Worm (Caenorhabditis elegans) whole organism, L1 larva: ENCODE results near the gene str-88.

Experiments
- C04F5.9 ChIP-seq: sonication (generic microtip); optimal IDR thresholded peaks from 2 replicates; lab custom pipeline; 2016; ENCODE audit warnings: missing genetic modification characterization, missing compliant biosample characterization
- C34B4.2 ChIP-seq: sonication (generic microtip); optimal IDR thresholded peaks from 2 replicates; lab custom pipeline; 2017; ENCODE audit warnings: mild to moderate bottlenecking, missing genetic modification characterization, missing compliant biosample characterization
- F16B12.6 ChIP-seq: fragments of 150-350 bp; optimal IDR thresholded peaks from 2 replicates; lab custom pipeline; 2014; ENCODE audit warnings: missing biosample characterization, missing genetic modification characterization
- aly-2 ChIP-seq: fragments of 150-350 bp; optimal IDR thresholded peaks from 2 replicates; lab custom pipeline; 2014; ENCODE audit warnings: missing biosample characterization, missing genetic modification characterization
- ceh-63 ChIP-seq: fragments of 200-800 bp; sonication (Bioruptor generic); optimal IDR thresholded peaks from 2 replicates; lab custom pipeline; 2018; ENCODE audit warnings: mild to moderate bottlenecking, missing genetic modification characterization, missing compliant biosample characterization
- ces-1 ChIP-seq: fragments of 150-350 bp; optimal IDR thresholded peaks from 2 replicates; lab custom pipeline; 2014; ENCODE audit warnings: missing biosample characterization, missing genetic modification reagents, missing genetic modification characterization
- dsc-1 ChIP-seq: sonication (generic microtip); optimal IDR thresholded peaks from 2 replicates; lab custom pipeline; 2016; ENCODE audit warnings: mild to moderate bottlenecking, missing genetic modification characterization, missing compliant biosample characterization
- efl-1 ChIP-seq, 4 experiments: fragments of 150-350 bp; optimal IDR thresholded peaks in 3 of 4; peaks in 1 of 4; 1 replicate in 1 of 4; 2 replicates in 3 of 4; lab custom pipeline; 2014; ENCODE audit warnings: missing biosample characterization in 2 of 4, missing genetic modification characterization in 2 of 4, missing genetic modification reagents in 2 of 4
- egl-27 ChIP-seq, 2 experiments: fragments of 150-350 bp in 1 of 2; sonication (generic microtip); optimal IDR thresholded peaks; 3 replicates each; lab custom pipeline; 2017 to 2018; ENCODE audit warnings: missing biosample characterization in 2 of 2, missing genetic modification characterization in 2 of 2, missing genetic modification reagents in 2 of 2
- elt-2 ChIP-seq: sonication (generic microtip); optimal IDR thresholded peaks from 2 replicates; lab custom pipeline; 2016; ENCODE audit warnings: missing genetic modification characterization, mild to moderate bottlenecking, inconsistent platforms, missing compliant biosample characterization, missing genetic modification reagents
- elt-3 ChIP-seq, 6 experiments: fragments of 150-350 bp in 1 of 6; sonication (generic microtip); optimal IDR thresholded peaks; 2 replicates each; lab custom pipeline; 2017 to 2018; ENCODE audit warnings: missing biosample characterization in 6 of 6, missing genetic modification characterization in 6 of 6, inconsistent platforms in 1 of 6
- ets-5 ChIP-seq: fragments of 200-800 bp; sonication (Bioruptor generic); IDR thresholded peaks from 2 replicates; pipeline ENCODE4 v1.3.6; 2022; ENCODE audit warnings: missing genetic modification characterization, missing compliant biosample characterization
- fkh-8 ChIP-seq: sonication (generic microtip); optimal IDR thresholded peaks from 2 replicates; lab custom pipeline; 2016; ENCODE audit warnings: mild to moderate bottlenecking, missing genetic modification characterization, missing compliant biosample characterization
- hlh-4 ChIP-seq: sonication (generic microtip); optimal IDR thresholded peaks from 2 replicates; lab custom pipeline; 2016; ENCODE audit warnings: mild to moderate bottlenecking, missing genetic modification characterization, missing compliant biosample characterization
- irx-1 ChIP-seq: sonication (generic microtip); optimal IDR thresholded peaks from 2 replicates; lab custom pipeline; 2016; ENCODE audit warnings: missing genetic modification characterization, missing compliant biosample characterization
- lin-39 ChIP-seq: fragments of 150-350 bp; optimal IDR thresholded peaks from 2 replicates; lab custom pipeline; 2014; ENCODE audit warnings: missing biosample characterization, missing genetic modification reagents, missing genetic modification characterization
- nhr-19 ChIP-seq: fragments of 200-800 bp; sonication (Bioruptor generic); conservative IDR thresholded peaks from 2 replicates; pipeline ENCODE4 v1.3.6; 2022; ENCODE audit warnings: missing genetic modification characterization, missing compliant biosample characterization
- nhr-28 ChIP-seq: fragments of 150-350 bp; optimal IDR thresholded peaks from 2 replicates; lab custom pipeline; 2014; ENCODE audit warnings: missing biosample characterization, missing genetic modification characterization
- nhr-47 ChIP-seq: sonication (generic microtip); optimal IDR thresholded peaks from 2 replicates; lab custom pipeline; 2016; ENCODE audit warnings: mild to moderate bottlenecking, missing genetic modification characterization, moderate library complexity, missing compliant biosample characterization
- nhr-71 ChIP-seq: sonication (generic microtip); optimal IDR thresholded peaks from 2 replicates; lab custom pipeline; 2016; ENCODE audit warnings: mild to moderate bottlenecking, missing genetic modification characterization, moderate library complexity, missing compliant biosample characterization
- nhr-84 ChIP-seq: sonication (generic microtip); optimal IDR thresholded peaks from 2 replicates; lab custom pipeline; 2017; ENCODE audit warnings: missing biosample characterization, missing genetic modification characterization
- nhr-85 ChIP-seq: sonication (generic microtip); peaks from one replicate; lab custom pipeline; 2016; ENCODE audit warnings: missing genetic modification characterization, inconsistent platforms, missing compliant biosample characterization
- pax-3 ChIP-seq: fragments of 200-800 bp; sonication (Bioruptor generic); optimal IDR thresholded peaks from 2 replicates; lab custom pipeline; 2018; ENCODE audit warnings: mild to moderate bottlenecking, missing genetic modification characterization, moderate library complexity, missing compliant biosample characterization
- pqm-1 ChIP-seq: sonication (generic microtip); optimal IDR thresholded peaks from 3 replicates; lab custom pipeline; 2017; ENCODE audit warnings: missing biosample characterization, missing genetic modification characterization
- skn-1 ChIP-seq: fragments of 150-350 bp; optimal IDR thresholded peaks from 2 replicates; lab custom pipeline; 2014; ENCODE audit warnings: missing biosample characterization, missing genetic modification characterization
- sup-37 ChIP-seq: fragments of 200-800 bp; sonication (Bioruptor generic); optimal IDR thresholded peaks from 2 replicates; lab custom pipeline; 2018; ENCODE audit warnings: mild to moderate bottlenecking, missing genetic modification characterization, missing compliant biosample characterization
- swsn-7 ChIP-seq: sonication (generic microtip); optimal IDR thresholded peaks from 2 replicates; lab custom pipeline; 2016; ENCODE audit warnings: missing genetic modification characterization, missing compliant biosample characterization
- tbx-2 ChIP-seq: sonication (generic microtip); optimal IDR thresholded peaks from 2 replicates; lab custom pipeline; 2016; ENCODE audit warnings: missing genetic modification characterization, missing compliant biosample characterization
- tlp-1 ChIP-seq: fragments of 150-350 bp; optimal IDR thresholded peaks from 2 replicates; lab custom pipeline; 2014; ENCODE audit warnings: missing biosample characterization, missing genetic modification characterization
- unc-30 ChIP-seq: sonication (generic microtip); optimal IDR thresholded peaks from 2 replicates; lab custom pipeline; 2017; ENCODE audit warnings: missing biosample characterization, missing genetic modification characterization
- ztf-4 ChIP-seq: fragments of 150-350 bp; optimal IDR thresholded peaks from 2 replicates; lab custom pipeline; 2014; ENCODE audit warnings: missing biosample characterization, missing genetic modification characterization

Gene str-88

DNA sequence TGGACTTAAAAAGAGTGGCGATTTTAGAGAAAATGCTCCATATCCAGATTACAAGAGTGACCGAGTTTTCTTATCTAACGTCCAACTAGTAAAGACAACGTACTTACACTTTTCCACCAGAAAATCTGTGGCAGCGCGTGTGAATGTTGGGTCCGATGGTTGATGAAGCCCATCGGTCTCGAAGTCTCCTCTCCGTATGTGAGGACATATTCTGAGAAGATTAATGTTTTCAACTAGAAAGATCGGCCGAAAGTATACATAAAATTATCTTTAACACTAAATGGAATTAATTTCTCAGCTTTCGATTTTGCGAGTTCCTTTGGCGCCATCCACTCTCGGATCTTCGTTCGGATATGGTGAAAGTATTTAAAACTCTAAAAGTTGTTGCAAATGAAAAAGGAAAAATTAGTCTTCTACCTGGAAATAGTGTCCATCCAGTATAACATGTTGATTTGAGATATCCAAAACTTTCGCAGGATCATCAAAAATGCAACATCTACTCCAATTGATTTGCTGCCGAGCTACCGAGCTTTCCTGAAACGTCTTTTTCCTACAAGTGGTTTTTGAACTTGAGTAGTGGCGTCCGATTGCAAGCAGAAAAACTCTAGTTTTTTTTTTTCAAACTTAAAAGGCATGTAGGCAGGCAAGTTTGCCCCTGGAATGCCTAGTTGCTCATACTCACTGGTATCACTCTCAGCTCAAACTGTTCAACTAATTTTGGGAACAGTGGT, 47.8 kb upstream of the str-88 start:
- TF ChIP-seq efl-1 (optimal IDR thresholded peaks at IDR 0.05; lab: Kevin White, UChicago), result no peak
- TF ChIP-seq efl-1 (GFP tag; optimal IDR thresholded peaks at IDR 0.05 in 1 of 2; lab: Kevin White, UChicago), result peak in 1 of 2 experiments; percentile 81
- TF ChIP-seq pax-3 (tag; lab: Kevin White, UChicago), result peak; percentile 51
- no peak for TF ChIP-seq ztf-4 (tag; lab: Kevin White, UChicago)
- no peak for TF ChIP-seq ceh-63 (GFP tag; lab: Kevin White, UChicago)
- TF ChIP-seq pqm-1 (tag; lab: Kevin White, UChicago), result peak; percentile 23
- no peak for TF ChIP-seq hlh-4 (tag; lab: Kevin White, UChicago)

DNA sequence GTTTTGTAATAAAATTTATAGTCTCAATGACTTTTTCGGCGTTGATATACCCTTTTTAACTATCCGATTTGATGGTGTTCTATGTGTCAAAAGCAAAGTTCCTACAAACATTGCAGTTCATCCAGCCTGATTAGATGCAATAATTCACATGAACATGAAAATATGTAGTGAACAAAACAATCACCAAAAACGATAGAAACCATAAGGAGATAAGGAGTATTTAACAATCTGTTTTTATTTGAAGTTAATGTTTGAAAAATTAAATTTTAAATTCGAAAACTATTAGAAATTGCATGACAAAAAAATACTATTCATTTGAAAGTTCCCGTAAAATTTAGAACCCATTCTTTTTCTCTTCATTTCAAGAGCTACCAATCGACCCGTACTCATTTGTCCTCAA, 43.3 kb upstream of the str-88 start, which contains the start of gene fbxa-209:
TSS of gene fbxa-209 (minus strand) at position 101 of the 400 bp plus-strand sequence.
- TF ChIP-seq skn-1 (tag; lab: Kevin White, UChicago) (no peak), nhr-47 (tag; lab: Kevin White, UChicago) (no peak), efl-1 (optimal IDR thresholded peaks at IDR 0.05; lab: Kevin White, UChicago) (no peak), efl-1 (GFP tag; optimal IDR thresholded peaks at IDR 0.05 in 1 of 2; lab: Kevin White, UChicago) (peak in 1 of 2 experiments; percentile 84), F16B12.6 (tag; lab: Kevin White, UChicago) (no peak), C04F5.9 (no peak), pqm-1 (tag; lab: Kevin White, UChicago) (no peak), nhr-84 (no peak), nhr-85 (peak; percentile 13), swsn-7 (no peak), nhr-19 (no peak)

DNA sequence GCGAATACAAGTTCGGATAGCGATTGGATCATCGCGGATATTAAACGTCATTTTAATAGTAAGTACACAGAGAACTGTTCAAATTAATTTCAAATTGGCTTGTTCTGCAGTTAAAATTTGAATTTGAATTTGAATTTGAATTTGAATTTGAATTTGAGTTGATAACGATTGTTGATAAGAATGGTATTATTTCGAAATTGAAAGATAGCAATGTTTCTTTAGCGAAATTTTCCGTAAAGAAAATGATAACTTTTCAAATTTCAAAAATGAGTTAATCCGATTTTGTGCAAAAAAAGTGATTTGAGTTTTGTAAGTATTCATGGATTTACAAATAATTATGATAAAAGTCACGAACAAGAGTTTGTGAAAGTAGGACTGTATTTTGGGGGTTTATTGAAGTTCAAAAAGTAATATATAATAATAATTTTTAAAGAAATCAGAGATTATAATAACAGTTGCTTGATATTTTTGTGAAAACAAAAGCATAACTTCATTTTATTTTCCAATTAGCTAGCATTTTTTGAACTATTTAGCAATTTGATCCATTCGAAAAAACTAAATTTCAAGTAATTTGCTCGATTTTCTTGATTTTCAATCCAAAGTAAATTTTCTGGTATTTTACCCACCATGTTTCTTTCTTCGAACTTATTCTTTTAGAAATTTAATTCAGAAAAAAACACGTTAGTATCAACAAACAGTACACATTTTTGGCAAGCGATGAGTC, 41.9 kb upstream of the str-88 start, which contains the start of gene Y36E3A.2:
TSS of gene Y36E3A.2 (plus strand) at position 674 of the 724 bp plus-strand sequence.
- peak; percentile 65 for TF ChIP-seq elt-2 (tag; lab: Kevin White, UChicago)
- no peak for TF ChIP-seq efl-1 (optimal IDR thresholded peaks at IDR 0.05; lab: Kevin White, UChicago)
- TF ChIP-seq efl-1 (GFP tag; optimal IDR thresholded peaks at IDR 0.05 in 1 of 2; lab: Kevin White, UChicago), result peak in 1 of 2 experiments; percentile 9
- no peak for TF ChIP-seq tlp-1

DNA sequence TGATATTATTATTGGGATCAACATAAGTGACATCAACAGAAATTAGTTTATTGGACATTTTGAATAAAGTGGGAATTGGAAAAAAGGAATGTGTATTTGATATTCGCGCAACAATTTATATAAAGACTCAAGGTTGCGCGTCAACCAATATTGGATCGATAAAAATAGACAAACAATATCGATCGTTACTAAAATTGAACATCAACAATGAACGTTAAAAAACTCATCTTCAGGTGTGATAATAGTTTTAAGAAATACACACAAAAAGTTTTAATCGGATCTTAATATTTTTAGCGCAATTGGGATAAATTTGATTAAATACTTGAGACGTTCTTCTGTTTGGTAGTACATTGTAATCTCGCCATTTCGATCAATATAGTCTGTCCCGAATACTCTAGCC, 40.0 kb upstream of the str-88 start, which contains the start of gene fbxa-104:
TSS of gene fbxa-104 (minus strand) at position 83 of the 400 bp plus-strand sequence.
- TF ChIP-seq elt-3 (tag; optimal IDR thresholded peaks at IDR 0.05; lab: Kevin White, UChicago) (no peak), unc-30 (tag; lab: Kevin White, UChicago) (no peak), lin-39 (tag; lab: Kevin White, UChicago) (no peak), ztf-4 (tag; lab: Kevin White, UChicago) (no peak)

DNA sequence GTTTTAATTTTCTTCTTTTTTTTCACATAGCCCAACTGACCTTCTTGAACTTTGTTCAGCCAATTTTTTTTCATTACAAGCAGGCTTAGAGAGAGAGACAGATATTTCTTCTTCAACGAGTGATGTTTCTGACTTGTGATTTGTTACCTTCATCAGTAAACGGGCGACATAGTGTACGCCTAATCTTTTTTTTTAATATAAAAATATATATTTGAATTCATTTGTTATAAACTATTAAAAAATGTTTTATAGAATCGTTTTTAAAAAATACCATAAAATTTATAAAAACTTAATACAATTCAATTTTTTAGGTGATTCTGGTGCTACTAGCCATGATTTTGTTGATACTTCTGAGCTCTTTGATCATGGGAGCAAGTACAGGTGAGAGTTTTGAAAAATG, 34.2 kb upstream of the str-88 start, which contains the start of gene T06E6.10:
TSS of gene T06E6.10 (plus strand) at position 301 of the 400 bp plus-strand sequence.
- no peak for TF ChIP-seq aly-2 (tag; lab: Kevin White, UChicago)
- TF ChIP-seq elt-3 (tag; optimal IDR thresholded peaks at IDR 0.05; lab: Kevin White, UChicago), result no peak
- no peak for TF ChIP-seq egl-27 (tag; optimal IDR thresholded peaks at IDR 0.05; lab: Kevin White, UChicago)
- no peak for TF ChIP-seq ces-1
- TF ChIP-seq elt-2 (tag; lab: Kevin White, UChicago), result no peak
- no peak for TF ChIP-seq ets-5 (GFP tag; lab: Robert Waterston, UW)
- TF ChIP-seq tbx-2 (tag; lab: Kevin White, UChicago), result no peak
- no peak for TF ChIP-seq irx-1 (tag; lab: Kevin White, UChicago)
- no peak for TF ChIP-seq fkh-8 (tag; lab: Kevin White, UChicago)
- TF ChIP-seq C34B4.2 (tag; lab: Kevin White, UChicago), result no peak
- no peak for TF ChIP-seq pax-3 (tag; lab: Kevin White, UChicago)
- TF ChIP-seq dsc-1 (tag; lab: Kevin White, UChicago), result no peak
- no peak for TF ChIP-seq sup-37 (GFP tag; lab: Kevin White, UChicago)
- no peak for TF ChIP-seq nhr-28 (tag; lab: Kevin White, UChicago)
- TF ChIP-seq pqm-1 (tag; lab: Kevin White, UChicago), result no peak
- no peak for TF ChIP-seq nhr-71
- TF ChIP-seq, all 84 proteins: peak for 0
